Worm (Caenorhabditis elegans) whole organism, L1 larva: ENCODE data around the gene K12B6.11.

Source experiments
- C04F5.9 ChIP-seq: sonication (generic microtip); optimal IDR thresholded peaks from 2 replicates; lab custom pipeline; 2016; ENCODE audit warnings: missing genetic modification characterization, missing compliant biosample characterization
- C34B4.2 ChIP-seq: sonication (generic microtip); optimal IDR thresholded peaks from 2 replicates; lab custom pipeline; 2017; ENCODE audit warnings: mild to moderate bottlenecking, missing genetic modification characterization, missing compliant biosample characterization
- F16B12.6 ChIP-seq: fragments of 150-350 bp; optimal IDR thresholded peaks from 2 replicates; lab custom pipeline; 2014; ENCODE audit warnings: missing biosample characterization, missing genetic modification characterization
- Y116A8C.19 ChIP-seq: sonication (generic microtip); optimal IDR thresholded peaks from 2 replicates; lab custom pipeline; 2016; ENCODE audit warnings: missing compliant biosample characterization, missing genetic modification characterization, borderline replicate concordance
- aha-1 ChIP-seq: fragments of 150-350 bp; optimal IDR thresholded peaks from 2 replicates; lab custom pipeline; 2014; ENCODE audit warnings: missing biosample characterization, missing genetic modification characterization
- alr-1 ChIP-seq: fragments of 200-800 bp; sonication (Bioruptor generic); optimal IDR thresholded peaks from 2 replicates; lab custom pipeline; 2018; ENCODE audit warnings: borderline replicate concordance, mild to moderate bottlenecking, missing genetic modification characterization, missing compliant biosample characterization
- aly-2 ChIP-seq: fragments of 150-350 bp; optimal IDR thresholded peaks from 2 replicates; lab custom pipeline; 2014; ENCODE audit warnings: missing biosample characterization, missing genetic modification characterization
- ama-1 ChIP-seq: fragments of 150-350 bp; optimal IDR thresholded peaks from 2 replicates; lab custom pipeline; 2014
- ceh-63 ChIP-seq: fragments of 200-800 bp; sonication (Bioruptor generic); optimal IDR thresholded peaks from 2 replicates; lab custom pipeline; 2018; ENCODE audit warnings: mild to moderate bottlenecking, missing genetic modification characterization, missing compliant biosample characterization
- dpl-1 ChIP-seq, 3 experiments: fragments of 150-350 bp in 2 of 3; sonication (generic microtip) in 1 of 3; optimal IDR thresholded peaks; 2 replicates each; lab custom pipeline; 2014 to 2017; ENCODE audit warnings: missing biosample characterization in 3 of 3, missing genetic modification characterization in 3 of 3, missing genetic modification reagents in 3 of 3
- egl-13 ChIP-seq: sonication (generic microtip); optimal IDR thresholded peaks from 2 replicates; lab custom pipeline; 2016; ENCODE audit warnings: missing genotype, missing genetic modification reagents, missing genetic modification characterization, missing compliant biosample characterization
- egl-27 ChIP-seq, 2 experiments: fragments of 150-350 bp in 1 of 2; sonication (generic microtip); optimal IDR thresholded peaks; 3 replicates each; lab custom pipeline; 2017 to 2018; ENCODE audit warnings: missing biosample characterization in 2 of 2, missing genetic modification characterization in 2 of 2, missing genetic modification reagents in 2 of 2
- elt-2 ChIP-seq: sonication (generic microtip); optimal IDR thresholded peaks from 2 replicates; lab custom pipeline; 2016; ENCODE audit warnings: missing genetic modification characterization, mild to moderate bottlenecking, inconsistent platforms, missing compliant biosample characterization, missing genetic modification reagents
- elt-3 ChIP-seq, 6 experiments: fragments of 150-350 bp in 1 of 6; sonication (generic microtip); optimal IDR thresholded peaks; 2 replicates each; lab custom pipeline; 2017 to 2018; ENCODE audit warnings: missing biosample characterization in 6 of 6, missing genetic modification characterization in 6 of 6, inconsistent platforms in 1 of 6
- ets-5 ChIP-seq: fragments of 200-800 bp; sonication (Bioruptor generic); IDR thresholded peaks from 2 replicates; pipeline ENCODE4 v1.3.6; 2022; ENCODE audit warnings: missing genetic modification characterization, missing compliant biosample characterization
- fkh-4 ChIP-seq: sonication (generic microtip); optimal IDR thresholded peaks from 2 replicates; lab custom pipeline; 2016; ENCODE audit warnings: missing compliant biosample characterization, missing genetic modification characterization, borderline replicate concordance
- hlh-17 ChIP-seq: fragments of 200-800 bp; sonication (Bioruptor generic); optimal IDR thresholded peaks from 2 replicates; lab custom pipeline; 2018; ENCODE audit warnings: missing genetic modification characterization, mild to moderate bottlenecking, missing compliant biosample characterization, moderate library complexity, borderline replicate concordance
- hlh-4 ChIP-seq: sonication (generic microtip); optimal IDR thresholded peaks from 2 replicates; lab custom pipeline; 2016; ENCODE audit warnings: mild to moderate bottlenecking, missing genetic modification characterization, missing compliant biosample characterization
- hpl-2 ChIP-seq: fragments of 150-350 bp; optimal IDR thresholded peaks from 2 replicates; lab custom pipeline; 2014; ENCODE audit warnings: missing biosample characterization, missing genetic modification reagents, missing genetic modification characterization
- isw-1 ChIP-seq: fragments of 200-800 bp; sonication (Bioruptor generic); IDR thresholded peaks from 2 replicates; pipeline ENCODE4 v1.3.6; 2022; ENCODE audit warnings: missing genetic modification characterization, missing compliant biosample characterization
- lin-14 ChIP-seq: fragments of 200-800 bp; sonication (Bioruptor generic); optimal IDR thresholded peaks from 2 replicates; lab custom pipeline; 2018; ENCODE audit warnings: mild to moderate bottlenecking, missing genetic modification characterization, moderate library complexity, missing compliant biosample characterization
- lin-35 ChIP-seq, 2 experiments: fragments of 150-350 bp; optimal IDR thresholded peaks; 2 replicates each; lab custom pipeline; 2014; ENCODE audit warnings: missing biosample characterization in 2 of 2, missing genetic modification characterization in 2 of 2, missing genetic modification reagents in 2 of 2
- lir-3 ChIP-seq: sonication (generic microtip); optimal IDR thresholded peaks from 2 replicates; lab custom pipeline; 2016; ENCODE audit warnings: mild to moderate bottlenecking, missing genetic modification characterization, moderate library complexity, missing compliant biosample characterization; ENCODE audit not compliant: poor library complexity
- mab-9 ChIP-seq: fragments of 200-800 bp; sonication (Bioruptor generic); IDR thresholded peaks from 2 replicates; pipeline ENCODE4 v1.3.6; 2022; ENCODE audit warnings: missing genetic modification reagents, missing genetic modification characterization, missing compliant biosample characterization
- mdl-1 ChIP-seq, 2 experiments: fragments of 150-350 bp; optimal IDR thresholded peaks; 2 replicates each; lab custom pipeline; 2014 to 2017; ENCODE audit warnings: missing biosample characterization in 2 of 2, missing genetic modification characterization in 2 of 2, inconsistent platforms in 1 of 2
- mef-2 ChIP-seq: fragments of 150-350 bp; optimal IDR thresholded peaks from 2 replicates; lab custom pipeline; 2014; ENCODE audit warnings: missing biosample characterization, missing genetic modification characterization
- nhr-19 ChIP-seq: fragments of 200-800 bp; sonication (Bioruptor generic); conservative IDR thresholded peaks from 2 replicates; pipeline ENCODE4 v1.3.6; 2022; ENCODE audit warnings: missing genetic modification characterization, missing compliant biosample characterization
- nhr-20 ChIP-seq: sonication (generic microtip); optimal IDR thresholded peaks from 2 replicates; lab custom pipeline; 2016; ENCODE audit warnings: mild to moderate bottlenecking, missing genetic modification characterization, missing compliant biosample characterization
- nhr-28 ChIP-seq: fragments of 150-350 bp; optimal IDR thresholded peaks from 2 replicates; lab custom pipeline; 2014; ENCODE audit warnings: missing biosample characterization, missing genetic modification characterization
- nhr-71 ChIP-seq: sonication (generic microtip); optimal IDR thresholded peaks from 2 replicates; lab custom pipeline; 2016; ENCODE audit warnings: mild to moderate bottlenecking, missing genetic modification characterization, moderate library complexity, missing compliant biosample characterization
- nhr-85 ChIP-seq: sonication (generic microtip); peaks from one replicate; lab custom pipeline; 2016; ENCODE audit warnings: missing genetic modification characterization, inconsistent platforms, missing compliant biosample characterization
- nhr-90 ChIP-seq: sonication (generic microtip); optimal IDR thresholded peaks from 2 replicates; lab custom pipeline; 2016; ENCODE audit warnings: mild to moderate bottlenecking, missing genetic modification characterization, missing compliant biosample characterization; ENCODE audit not compliant: poor library complexity
- pag-3 ChIP-seq: sonication (generic microtip); optimal IDR thresholded peaks from 2 replicates; lab custom pipeline; 2017; ENCODE audit warnings: missing genetic modification characterization, mild to moderate bottlenecking, missing compliant biosample characterization, antibody characterized with exemption, borderline replicate concordance; ENCODE audit not compliant: insufficient read depth
- pax-3 ChIP-seq: fragments of 200-800 bp; sonication (Bioruptor generic); optimal IDR thresholded peaks from 2 replicates; lab custom pipeline; 2018; ENCODE audit warnings: mild to moderate bottlenecking, missing genetic modification characterization, moderate library complexity, missing compliant biosample characterization
- skn-1 ChIP-seq: fragments of 150-350 bp; optimal IDR thresholded peaks from 2 replicates; lab custom pipeline; 2014; ENCODE audit warnings: missing biosample characterization, missing genetic modification characterization
- snpc-4 ChIP-seq: fragments of 150-350 bp; optimal IDR thresholded peaks from 2 replicates; lab custom pipeline; 2014; ENCODE audit warnings: missing biosample characterization, missing genetic modification characterization
- snu-23 ChIP-seq: sonication (generic microtip); optimal IDR thresholded peaks from 2 replicates; lab custom pipeline; 2016; ENCODE audit warnings: missing genetic modification characterization, missing compliant biosample characterization
- sup-37 ChIP-seq: fragments of 200-800 bp; sonication (Bioruptor generic); optimal IDR thresholded peaks from 2 replicates; lab custom pipeline; 2018; ENCODE audit warnings: mild to moderate bottlenecking, missing genetic modification characterization, missing compliant biosample characterization
- tbx-2 ChIP-seq: sonication (generic microtip); optimal IDR thresholded peaks from 2 replicates; lab custom pipeline; 2016; ENCODE audit warnings: missing genetic modification characterization, missing compliant biosample characterization
- tlp-1 ChIP-seq: fragments of 150-350 bp; optimal IDR thresholded peaks from 2 replicates; lab custom pipeline; 2014; ENCODE audit warnings: missing biosample characterization, missing genetic modification characterization
- unc-130 ChIP-seq: fragments of 150-350 bp; optimal IDR thresholded peaks from 2 replicates; lab custom pipeline; 2017; ENCODE audit warnings: missing biosample characterization, missing genetic modification characterization, inconsistent platforms
- unc-30 ChIP-seq: sonication (generic microtip); optimal IDR thresholded peaks from 2 replicates; lab custom pipeline; 2017; ENCODE audit warnings: missing biosample characterization, missing genetic modification characterization
- unc-86 ChIP-seq: sonication (generic microtip); optimal IDR thresholded peaks from 2 replicates; lab custom pipeline; 2016; ENCODE audit warnings: missing genetic modification characterization, missing compliant biosample characterization
- unc-98 ChIP-seq: fragments of 200-800 bp; sonication (Bioruptor generic); IDR thresholded peaks from 2 replicates; pipeline ENCODE4 v1.3.6; 2022; ENCODE audit warnings: missing genetic modification characterization, missing compliant biosample characterization
- vab-15 ChIP-seq: sonication (generic microtip); optimal IDR thresholded peaks from 2 replicates; lab custom pipeline; 2017; ENCODE audit warnings: missing genotype, mild to moderate bottlenecking, missing genetic modification characterization, missing compliant biosample characterization
- zag-1 ChIP-seq: fragments of 150-350 bp; optimal IDR thresholded peaks from 2 replicates; lab custom pipeline; 2014; ENCODE audit warnings: missing biosample characterization, missing genetic modification characterization
- zip-4 ChIP-seq: fragments of 200-800 bp; sonication (Bioruptor generic); optimal IDR thresholded peaks from 2 replicates; lab custom pipeline; 2018; ENCODE audit warnings: mild to moderate bottlenecking, missing genetic modification characterization, moderate library complexity, missing compliant biosample characterization
- ztf-11 ChIP-seq, 2 experiments: sonication (generic microtip); optimal IDR thresholded peaks; 2 replicates each; lab custom pipeline; 2016 to 2017; ENCODE audit warnings: missing genetic modification characterization in 2 of 2, missing biosample characterization in 1 of 2, missing compliant biosample characterization in 1 of 2

K12B6.11 gene

DNA sequence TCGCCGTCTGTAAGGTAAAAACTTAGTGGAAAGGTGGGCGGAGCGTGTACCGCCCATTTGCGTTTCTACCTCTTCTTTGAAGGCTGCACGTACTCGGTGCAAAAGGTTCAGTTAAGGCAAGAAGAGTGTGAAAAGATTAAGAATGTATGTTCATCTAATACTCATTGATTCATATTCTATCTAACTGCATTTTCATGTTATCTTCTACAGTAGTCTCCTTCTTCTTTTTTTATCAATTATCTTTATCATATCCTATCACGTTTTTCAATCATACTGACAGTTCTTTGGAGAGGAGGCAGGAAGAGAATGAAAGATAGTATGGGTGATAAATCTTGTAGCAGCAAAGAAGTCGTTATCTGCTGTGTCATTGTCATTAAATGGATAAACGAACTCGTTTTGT lies 41.3 kb upstream of the K12B6.11 start (continued):
- TF ChIP-seq C04F5.9 (tag; lab: Kevin White, UChicago) (no peak), snu-23 (GFP tag; lab: Kevin White, UChicago) (peak; percentile 59), vab-15 (tag; lab: Kevin White, UChicago) (no peak), hlh-4 (tag; lab: Kevin White, UChicago) (no peak), fkh-4 (tag; lab: Kevin White, UChicago) (no peak), F16B12.6 (tag; lab: Kevin White, UChicago) (no peak), lir-3 (peak; percentile 21), mdl-1 (tag; optimal IDR thresholded peaks at IDR 0.05; lab: Kevin White, UChicago) (peak in 1 of 2 experiments; percentile 44), hlh-17 (GFP tag; lab: Kevin White, UChicago) (no peak), mab-9 (GFP tag; lab: Robert Waterston, UW) (no peak), nhr-90 (tag; lab: Kevin White, UChicago) (peak; percentile 75), sup-37 (GFP tag; lab: Kevin White, UChicago) (no peak), zag-1 (tag; lab: Kevin White, UChicago) (no peak), aly-2 (tag; lab: Kevin White, UChicago) (no peak), aha-1 (tag; lab: Kevin White, UChicago) (peak; percentile 43), unc-86 (tag; lab: Kevin White, UChicago) (no peak), elt-2 (peak; percentile 74), isw-1 (GFP tag; lab: Robert Waterston, UW) (no peak), tlp-1 (tag; lab: Kevin White, UChicago) (no peak), nhr-71 (tag; lab: Kevin White, UChicago) (peak; percentile 82)

ce11 chrV:6248714-6249113 lies 40.0 kb upstream of the K12B6.11 start:
- peak; percentile 37 for TF ChIP-seq nhr-19 (GFP tag; lab: Robert Waterston, UW)
- no peak for TF ChIP-seq C34B4.2
- peak; percentile 56 for TF ChIP-seq nhr-20 (tag; lab: Kevin White, UChicago)
- no peak for TF ChIP-seq egl-13 (tag; lab: Kevin White, UChicago)
- TF ChIP-seq hpl-2, result no peak
- no peak for TF ChIP-seq egl-27 (tag; optimal IDR thresholded peaks at IDR 0.05; lab: Kevin White, UChicago)
- TF ChIP-seq mef-2 (tag; lab: Kevin White, UChicago), result no peak
- no peak for TF ChIP-seq unc-98
- TF ChIP-seq zag-1 (tag; lab: Kevin White, UChicago), result no peak
- no peak for TF ChIP-seq tbx-2 (tag; lab: Kevin White, UChicago)
- peak in 1 of 3 experiments; percentile 4 for TF ChIP-seq dpl-1 (GFP tag; optimal IDR thresholded peaks at IDR 0.05; lab: Kevin White, UChicago)
- TF ChIP-seq pag-3 (tag; lab: Kevin White, UChicago), result no peak
- TF ChIP-seq zip-4 (GFP tag; lab: Kevin White, UChicago), result no peak
- TF ChIP-seq ets-5 (GFP tag; lab: Robert Waterston, UW), result no peak
- peak; percentile 39 for TF ChIP-seq snu-23 (GFP tag; lab: Kevin White, UChicago)
- no peak for TF ChIP-seq snpc-4 (tag; lab: Kevin White, UChicago)
- peak in 2 of 6 experiments; percentile 13 to 41 for TF ChIP-seq elt-3 (tag; optimal IDR thresholded peaks at IDR 0.05; lab: Kevin White, UChicago)
- peak; percentile 39 for TF ChIP-seq nhr-90 (tag; lab: Kevin White, UChicago)
- TF ChIP-seq lin-35 (GFP tag; optimal IDR thresholded peaks at IDR 0.05; lab: Kevin White, UChicago), result peak in 1 of 2 experiments; percentile 44
- no peak for TF ChIP-seq skn-1
- no peak for TF ChIP-seq ztf-11 (tag; optimal IDR thresholded peaks at IDR 0.05; lab: Kevin White, UChicago)
- no peak for TF ChIP-seq Y116A8C.19 (tag; lab: Kevin White, UChicago)
- TF ChIP-seq nhr-71 (tag; lab: Kevin White, UChicago), result peak; percentile 54
- TF ChIP-seq nhr-85 (tag; lab: Kevin White, UChicago), result peak; percentile 78
- TF ChIP-seq unc-86 (tag; lab: Kevin White, UChicago), result no peak
- TF ChIP-seq elt-2, result peak; percentile 79
- TF ChIP-seq C04F5.9 (tag; lab: Kevin White, UChicago), result no peak
- no peak for TF ChIP-seq ama-1 (lab: Kevin White, UChicago)
- no peak for TF ChIP-seq ceh-63 (GFP tag; lab: Kevin White, UChicago)
- no peak for TF ChIP-seq unc-30 (tag; lab: Kevin White, UChicago)
- no peak for TF ChIP-seq pax-3 (tag; lab: Kevin White, UChicago)
- no peak for TF ChIP-seq alr-1 (tag; lab: Kevin White, UChicago)
- peak; percentile 2 for TF ChIP-seq unc-130 (tag; lab: Kevin White, UChicago)
- peak in 1 of 2 experiments; percentile 2 for TF ChIP-seq mdl-1 (tag; optimal IDR thresholded peaks at IDR 0.05; lab: Kevin White, UChicago)
- no peak for TF ChIP-seq fkh-4 (tag; lab: Kevin White, UChicago)
- TF ChIP-seq nhr-28 (tag; lab: Kevin White, UChicago), result no peak
- TF ChIP-seq lin-14, result peak; percentile 48
